Fruit fly (Drosophila melanogaster): ENCODE measurements around the gene CG2126.

Gene CG2126

dm6 chr3R:31810073-31810530 lies 33.6 kb upstream of the CG2126 start, which contains the start of gene Rift (continued):
- TF ChIP-seq dati (GFP tag; IDR thresholded peaks at IDR 0.05) (no peak), CG30020 (tag; optimal IDR thresholded peaks at IDR 0.05) (no peak), CG14050 (GFP tag; IDR thresholded peaks at IDR 0.05) (peak; percentile 30; the same call in 1 of the 3 replicates), CG10431 (GFP tag; optimal IDR thresholded peaks at IDR 0.05) (peak; percentile 20), Tbp (GFP tag; optimal IDR thresholded peaks at IDR 0.05) (no peak), ato (GFP tag; IDR thresholded peaks at IDR 0.05; ENCODE audit: partially characterized antibody) (no peak), CG10366 (GFP tag; IDR thresholded peaks at IDR 0.05) (no peak), CG7372 (GFP tag; IDR thresholded peaks at IDR 0.05) (no peak), CG6765 (GFP tag; optimal IDR thresholded peaks at IDR 0.05) (no peak), Dek (tag; optimal IDR thresholded peaks at IDR 0.05) (no peak), Atf-2 (GFP tag; optimal IDR thresholded peaks at IDR 0.05) (no peak), CG31388 (GFP tag; optimal IDR thresholded peaks at IDR 0.05) (no peak), tna (GFP tag; IDR thresholded peaks at IDR 0.05; ENCODE audit: partially characterized antibody) (no peak), CG6689 (GFP tag; IDR thresholded peaks at IDR 0.05) (peak; percentile 40; the same call in 1 of the 2 replicates), hkb (optimal IDR thresholded peaks at IDR 0.05) (no peak), hkb (GFP tag; IDR thresholded peaks at IDR 0.05) (peak; percentile 78), vnd (GFP tag; IDR thresholded peaks at IDR 0.05; ENCODE audit: partially characterized antibody) (no peak), gem (tag; optimal IDR thresholded peaks at IDR 0.05) (no peak), Hsf (GFP tag; optimal IDR thresholded peaks at IDR 0.05) (peak; percentile 42), zfh2 (GFP tag; optimal IDR thresholded peaks at IDR 0.05) (peak; percentile 18), ind (GFP tag; optimal IDR thresholded peaks at IDR 0.05) (peak; percentile 6), jumu (GFP tag; optimal IDR thresholded peaks at IDR 0.05) (no peak), Bdp1 (GFP tag; optimal IDR thresholded peaks at IDR 0.05) (no peak), Elba2 (GFP tag; optimal IDR thresholded peaks at IDR 0.05) (no peak), Hey (tag; optimal IDR thresholded peaks at IDR 0.05) (no peak), CG11085 (GFP tag; IDR thresholded peaks at IDR 0.05) (no peak), twi (tag; optimal IDR thresholded peaks at IDR 0.05) (no peak), CG10565 (GFP tag; optimal IDR thresholded peaks at IDR 0.05) (no peak), CG1792 (GFP tag; optimal IDR thresholded peaks at IDR 0.05) (no peak), TFAM (GFP tag; optimal IDR thresholded peaks at IDR 0.05) (no peak), Gug (GFP tag; IDR thresholded peaks at IDR 0.05) (peak; percentile 30; the same call in 1 of the 4 replicates), CG7745 (tag; optimal IDR thresholded peaks at IDR 0.05) (no peak), Xbp1 (GFP tag; optimal IDR thresholded peaks at IDR 0.05) (no peak), CG3163 (GFP tag; optimal IDR thresholded peaks at IDR 0.05) (peak; percentile 96), org-1 (GFP tag; optimal IDR thresholded peaks at IDR 0.05) (no peak), CG16815 (GFP tag; optimal IDR thresholded peaks at IDR 0.05) (no peak), CG15479 (GFP tag; optimal IDR thresholded peaks at IDR 0.05) (no peak), unc-4 (GFP tag; IDR thresholded peaks at IDR 0.05; ENCODE audit: partially characterized antibody) (peak; percentile 49; the same call in 1 of the 2 replicates), CG12236 (GFP tag; optimal IDR thresholded peaks at IDR 0.05) (no peak), BtbVII (GFP tag; optimal IDR thresholded peaks at IDR 0.05) (no peak), CG10654 (GFP tag; optimal IDR thresholded peaks at IDR 0.05) (no peak), CG13287 (GFP tag; IDR thresholded peaks at IDR 0.05; ENCODE audit: partially characterized antibody) (peak; percentile 50; the same call in 1 of the 2 replicates), phol (tag; optimal IDR thresholded peaks at IDR 0.05) (no peak), CG4282 (GFP tag; optimal IDR thresholded peaks at IDR 0.05) (no peak), ftz-f1 (GFP tag; optimal IDR thresholded peaks at IDR 0.05) (no peak), wor (GFP tag; IDR thresholded peaks at IDR 0.05) (no peak), CG8359 (GFP tag; optimal IDR thresholded peaks at IDR 0.05; ENCODE audit: borderline replicate concordance) (no peak), CG17359 (tag; optimal IDR thresholded peaks at IDR 0.05) (peak; percentile 53), CG9797 (GFP tag; optimal IDR thresholded peaks at IDR 0.05) (no peak), br (optimal IDR thresholded peaks at IDR 0.05) (no peak), NC2β (GFP tag; optimal IDR thresholded peaks at IDR 0.05) (no peak), bsh (GFP tag; optimal IDR thresholded peaks at IDR 0.05) (peak; percentile 35 to 42)

Data from whole organism, embryonic.